Worm (Caenorhabditis elegans) whole organism, late embryonic: Measurements from ENCODE around the gene srb-11.

Experiments
- ceh-24 ChIP-seq: sonication (generic microtip); optimal IDR thresholded peaks from 2 replicates; lab custom pipeline; 2016; ENCODE audit warnings: mild to moderate bottlenecking, missing genetic modification characterization, missing compliant biosample characterization
- ceh-31 ChIP-seq: sonication (generic microtip); optimal IDR thresholded peaks from 2 replicates; lab custom pipeline; 2016; ENCODE audit warnings: missing genetic modification characterization, missing compliant biosample characterization
- fkh-10 ChIP-seq: fragments of 150-350 bp; optimal IDR thresholded peaks from 2 replicates; lab custom pipeline; 2014; ENCODE audit warnings: missing biosample characterization, missing genetic modification reagents, missing genetic modification characterization
- lin-11 ChIP-seq: fragments of 200-800 bp; sonication (Bioruptor generic); optimal IDR thresholded peaks from 2 replicates; lab custom pipeline; 2018; ENCODE audit warnings: mild to moderate bottlenecking, missing genetic modification characterization, missing compliant biosample characterization
- nhr-11 ChIP-seq: fragments of 150-350 bp; optimal IDR thresholded peaks from 2 replicates; lab custom pipeline; 2014; ENCODE audit warnings: missing biosample characterization, missing genetic modification characterization
- pag-3 ChIP-seq: sonication (generic microtip); optimal IDR thresholded peaks from 2 replicates; lab custom pipeline; 2016; ENCODE audit warnings: missing compliant biosample characterization, missing genetic modification characterization, borderline replicate concordance
- pax-1 ChIP-seq: fragments of 150-350 bp; optimal IDR thresholded peaks from 2 replicates; lab custom pipeline; 2014; ENCODE audit warnings: missing biosample characterization, missing genetic modification characterization

DNA sequence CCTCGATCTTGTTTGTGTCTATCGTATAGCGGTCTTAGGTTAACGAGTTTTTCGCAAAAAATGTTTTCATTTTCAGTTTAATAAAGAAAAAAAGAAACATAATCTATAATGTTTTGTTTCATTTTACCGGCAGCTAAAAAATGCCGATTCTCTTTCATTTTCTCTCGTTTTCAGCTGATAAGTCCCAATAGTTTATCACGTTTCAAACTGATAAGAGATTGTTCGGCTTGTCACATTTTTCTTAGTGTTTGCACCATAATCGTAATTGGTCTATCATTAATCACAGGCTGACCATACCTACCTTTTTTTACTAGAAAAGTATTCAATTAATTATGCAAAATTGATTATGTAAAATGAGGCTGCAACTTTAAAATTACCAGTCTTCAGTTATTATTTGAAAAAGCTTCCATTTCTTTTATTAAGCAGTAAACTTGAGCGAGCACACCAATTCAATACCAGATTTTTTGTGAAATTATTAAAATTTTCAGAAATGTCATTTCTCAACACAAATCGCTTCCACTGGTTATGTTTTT lies 2.5 kb upstream of the srb-11 start, which contains the start of gene F23F12.13:
- TF ChIP-seq fkh-10 (GFP tag; lab: Kevin White, UChicago) (no peak), pag-3 (tag; lab: Kevin White, UChicago) (no peak), ceh-31 (no peak), ceh-24 (tag; lab: Kevin White, UChicago) (no peak), nhr-11 (tag; lab: Kevin White, UChicago) (no peak), pax-1 (no peak), lin-11 (no peak)
